Worm (Caenorhabditis elegans) whole organism, L4 larva: ENCODE results near the gene C45B11.2.
A peak's percentile ranks its signal among the peaks of the same experiment; 100 is the strongest.

Source experiments
- F26F4.8 ChIP-seq: fragments of 200-800 bp; sonication (Bioruptor generic); conservative IDR thresholded peaks from 2 replicates; pipeline ENCODE4 v1.3.6; 2022; ENCODE audit warnings: missing genetic modification characterization, missing compliant biosample characterization
- F37D6.2 ChIP-seq: sonication (generic microtip); optimal IDR thresholded peaks from 2 replicates; lab custom pipeline; 2016; ENCODE audit warnings: mild to moderate bottlenecking, missing genetic modification characterization, missing compliant biosample characterization
- F44E2.7 ChIP-seq: fragments of 200-800 bp; sonication (Bioruptor generic); IDR thresholded peaks from 2 replicates; pipeline ENCODE4 v2.1.2; 2022; ENCODE audit warnings: missing genetic modification characterization, missing compliant biosample characterization
- F49E8.2 ChIP-seq: sonication (generic microtip); optimal IDR thresholded peaks from 2 replicates; lab custom pipeline; 2016; ENCODE audit warnings: missing compliant biosample characterization, mild to moderate bottlenecking, missing genetic modification characterization, borderline replicate concordance
- R02D3.7 ChIP-seq: fragments of 150-350 bp; sonication (generic microtip); optimal IDR thresholded peaks from 3 replicates; lab custom pipeline; 2014; ENCODE audit warnings: missing biosample characterization, missing genetic modification characterization
- Y5F2A.4 ChIP-seq: fragments of 200-800 bp; sonication (Bioruptor generic); optimal IDR thresholded peaks from 2 replicates; lab custom pipeline; 2018; ENCODE audit warnings: mild to moderate bottlenecking, missing genetic modification characterization, missing compliant biosample characterization
- Y75B8A.6 ChIP-seq: fragments of 200-800 bp; sonication (Bioruptor generic); IDR thresholded peaks from 2 replicates; pipeline ENCODE4 v1.3.6; 2022; ENCODE audit warnings: missing genetic modification reagents, missing genetic modification characterization, missing compliant biosample characterization
- ZK546.5 ChIP-seq, 2 experiments: sonication (generic microtip); optimal IDR thresholded peaks; 2 replicates each; lab custom pipeline; 2017; ENCODE audit warnings: missing biosample characterization in 2 of 2, missing genetic modification characterization in 2 of 2
- ceh-28 ChIP-seq: fragments of 150-350 bp; optimal IDR thresholded peaks from 2 replicates; lab custom pipeline; 2014; ENCODE audit warnings: missing biosample characterization, missing genetic modification reagents, missing genetic modification characterization
- ceh-32 ChIP-seq: sonication (generic microtip); optimal IDR thresholded peaks from 2 replicates; lab custom pipeline; 2016; ENCODE audit warnings: mild to moderate bottlenecking, missing genetic modification characterization, missing compliant biosample characterization; ENCODE audit not compliant: poor library complexity
- ces-1 ChIP-seq: fragments of 150-350 bp; sonication (generic microtip); optimal IDR thresholded peaks from 4 replicates; lab custom pipeline; 2014; ENCODE audit warnings: missing biosample characterization, missing genetic modification reagents, missing genetic modification characterization
- ctbp-1 ChIP-seq: fragments of 200-800 bp; sonication (Bioruptor generic); IDR thresholded peaks from 2 replicates; pipeline ENCODE4 v1.3.6; 2022; ENCODE audit warnings: missing genetic modification reagents, missing genetic modification characterization, missing compliant biosample characterization
- dmd-6 ChIP-seq: fragments of 200-800 bp; sonication (Bioruptor generic); IDR thresholded peaks from 2 replicates; pipeline ENCODE4 v1.3.6; 2022; ENCODE audit warnings: missing genetic modification reagents, missing genetic modification characterization, missing compliant biosample characterization
- duxl-1 ChIP-seq: sonication (generic microtip); optimal IDR thresholded peaks from 2 replicates; lab custom pipeline; 2016; ENCODE audit warnings: mild to moderate bottlenecking, missing genetic modification characterization, moderate library complexity, missing compliant biosample characterization; ENCODE audit not compliant: poor library complexity
- dve-1 ChIP-seq: sonication (generic microtip); optimal IDR thresholded peaks from 2 replicates; lab custom pipeline; 2017; ENCODE audit warnings: antibody characterized with exemption, mild to moderate bottlenecking, missing genetic modification characterization, missing compliant biosample characterization; ENCODE audit not compliant: insufficient read depth
- egl-27 ChIP-seq: sonication (generic microtip); optimal IDR thresholded peaks from 3 replicates; lab custom pipeline; 2017; ENCODE audit warnings: missing biosample characterization, missing genetic modification reagents, missing genetic modification characterization
- fos-1 ChIP-seq: fragments of 150-350 bp; optimal IDR thresholded peaks from 2 replicates; lab custom pipeline; 2014; ENCODE audit warnings: missing biosample characterization, missing genetic modification characterization
- hif-1 ChIP-seq, 2 experiments: sonication (generic microtip); optimal IDR thresholded peaks; 2 replicates each; lab custom pipeline; 2016 to 2017; ENCODE audit warnings: missing compliant biosample characterization in 2 of 2, missing genetic modification characterization in 2 of 2, missing genetic modification reagents in 2 of 2, missing genotype in 2 of 2, mild to moderate bottlenecking in 1 of 2
- hlh-11 ChIP-seq: fragments of 200-800 bp; sonication (Bioruptor generic); optimal IDR thresholded peaks from 2 replicates; lab custom pipeline; 2018; ENCODE audit warnings: mild to moderate bottlenecking, missing genetic modification characterization, missing compliant biosample characterization
- hlh-30 ChIP-seq: sonication (generic microtip); optimal IDR thresholded peaks from 2 replicates; lab custom pipeline; 2017; ENCODE audit warnings: antibody characterized with exemption, mild to moderate bottlenecking, missing genetic modification characterization, missing compliant biosample characterization; ENCODE audit not compliant: insufficient read depth
- lin-15B ChIP-seq: fragments of 150-350 bp; sonication (generic microtip); optimal IDR thresholded peaks from 3 replicates; lab custom pipeline; 2014; ENCODE audit warnings: missing biosample characterization, missing genetic modification characterization
- lin-38 ChIP-seq: fragments of 200-800 bp; sonication (Bioruptor generic); IDR thresholded peaks from 2 replicates; pipeline ENCODE4 v1.3.6; 2022; ENCODE audit warnings: missing genetic modification reagents, missing genetic modification characterization, missing compliant biosample characterization
- mdl-1 ChIP-seq, 2 experiments: fragments of 150-350 bp in 1 of 2; sonication (generic microtip) in 1 of 2; optimal IDR thresholded peaks; 2 replicates each; lab custom pipeline; 2014 to 2017; ENCODE audit warnings: missing biosample characterization in 2 of 2, missing genetic modification characterization in 2 of 2
- mdt-29 ChIP-seq: fragments of 200-800 bp; sonication (Bioruptor generic); IDR thresholded peaks from 2 replicates; pipeline ENCODE4 v1.3.6; 2022; ENCODE audit warnings: missing genetic modification reagents, missing genetic modification characterization, missing compliant biosample characterization
- mxl-3 ChIP-seq: fragments of 200-800 bp; sonication (Bioruptor generic); optimal IDR thresholded peaks from 2 replicates; lab custom pipeline; 2018; ENCODE audit warnings: mild to moderate bottlenecking, missing genetic modification characterization, missing compliant biosample characterization
- nhr-102 ChIP-seq: sonication (generic microtip); optimal IDR thresholded peaks from 2 replicates; lab custom pipeline; 2016; ENCODE audit warnings: mild to moderate bottlenecking, missing genetic modification characterization, moderate library complexity, missing compliant biosample characterization
- nhr-11 ChIP-seq: fragments of 150-350 bp; optimal IDR thresholded peaks from 2 replicates; lab custom pipeline; 2014; ENCODE audit warnings: missing biosample characterization, missing genetic modification characterization
- nhr-28 ChIP-seq: fragments of 150-350 bp; optimal IDR thresholded peaks from 2 replicates; lab custom pipeline; 2014; ENCODE audit warnings: missing biosample characterization, missing genetic modification characterization
- nhr-41 ChIP-seq: fragments of 200-800 bp; sonication (Bioruptor generic); IDR thresholded peaks from 2 replicates; pipeline ENCODE4 v1.3.6; 2022; ENCODE audit warnings: missing genetic modification reagents, missing genetic modification characterization, missing compliant biosample characterization
- nhr-77 ChIP-seq: fragments of 150-350 bp; optimal IDR thresholded peaks from 2 replicates; lab custom pipeline; 2014; ENCODE audit warnings: missing biosample characterization, missing genetic modification characterization
- pqm-1 ChIP-seq: sonication (generic microtip); optimal IDR thresholded peaks from 2 replicates; lab custom pipeline; 2017; ENCODE audit warnings: missing biosample characterization, missing genetic modification characterization
- snpc-4 ChIP-seq: fragments of 150-350 bp; optimal IDR thresholded peaks from 2 replicates; lab custom pipeline; 2014; ENCODE audit warnings: missing biosample characterization, missing genetic modification characterization
- unc-130 ChIP-seq: sonication (generic microtip); optimal IDR thresholded peaks from 2 replicates; lab custom pipeline; 2016; ENCODE audit warnings: missing genetic modification reagents, missing genetic modification characterization, missing compliant biosample characterization
- unc-39 ChIP-seq: sonication (generic microtip); optimal IDR thresholded peaks from 2 replicates; lab custom pipeline; 2017; ENCODE audit warnings: missing biosample characterization, missing genetic modification characterization
- unc-62 ChIP-seq, 3 experiments: fragments of 150-350 bp in 1 of 3; sonication (generic microtip); optimal IDR thresholded peaks in 2 of 3; peaks in 1 of 3; 1 replicate in 1 of 3; 2 replicates in 2 of 3; lab custom pipeline; 2014 to 2017; ENCODE audit warnings: missing biosample characterization in 3 of 3, missing genetic modification characterization in 3 of 3, missing genetic modification reagents in 3 of 3, missing genotype in 1 of 3

C45B11.2 gene

ce11 chrV:11040473-11040872 lies 2.0 kb upstream of the C45B11.2 start, which contains the start of gene C45B11.8:
Gene C45B11.8 (plus strand): TSS chrV:11040773.
- no peak for TF ChIP-seq ZK546.5 (tag; optimal IDR thresholded peaks at IDR 0.05; lab: Kevin White, UChicago)
- no peak for TF ChIP-seq dmd-6 (GFP tag; lab: Robert Waterston, UW)
- no peak for TF ChIP-seq unc-62 (GFP tag; optimal IDR thresholded peaks at IDR 0.05 in 1 of 2; lab: Kevin White, UChicago)
- TF ChIP-seq unc-62 (tag; optimal IDR thresholded peaks at IDR 0.05; lab: Kevin White, UChicago) = no peak
- TF ChIP-seq mdt-29 (GFP tag; lab: Robert Waterston, UW) = no peak

- TF ChIP-seq F49E8.2 (tag; lab: Kevin White, UChicago) = no peak
- TF ChIP-seq ZK546.5 (tag; optimal IDR thresholded peaks at IDR 0.05; lab: Kevin White, UChicago) = no peak
- TF ChIP-seq Y5F2A.4 (GFP tag; lab: Kevin White, UChicago) = no peak
- no peak for TF ChIP-seq R02D3.7 (tag; lab: Kevin White, UChicago)
- TF ChIP-seq unc-62 (GFP tag; optimal IDR thresholded peaks at IDR 0.05 in 1 of 2; lab: Kevin White, UChicago) = no peak
- TF ChIP-seq unc-62 (tag; optimal IDR thresholded peaks at IDR 0.05; lab: Kevin White, UChicago) = no peak
- no peak for TF ChIP-seq Y75B8A.6 (GFP tag; lab: Robert Waterston, UW)
- TF ChIP-seq unc-130 (GFP tag; lab: Kevin White, UChicago) = no peak
- TF ChIP-seq hif-1 (tag; optimal IDR thresholded peaks at IDR 0.05; lab: Kevin White, UChicago) = no peak
- TF ChIP-seq ctbp-1 (GFP tag; lab: Robert Waterston, UW) = no peak
- no peak for TF ChIP-seq mxl-3 (GFP tag; lab: Kevin White, UChicago)
- TF ChIP-seq lin-38 (GFP tag; lab: Robert Waterston, UW) = no peak
Observed at ce11 chrV:11041499-11041898, 1.0 kb upstream of the C45B11.2 start, which contains the start of gene C45B11.5. Gene C45B11.5 (plus strand): TSS chrV:11041799.

ce11 chrV:11043767-11044166 lies 1.3 kb downstream of the C45B11.2 start, which contains the start of gene C45B11.6:
Gene C45B11.6 (plus strand): TSS chrV:11044067.
- TF ChIP-seq egl-27 (tag; lab: Kevin White, UChicago) = no peak

- TF ChIP-seq ceh-28 (tag; lab: Kevin White, UChicago) (no peak), pqm-1 (tag; lab: Kevin White, UChicago) (peak; percentile 42), fos-1 (tag; lab: Kevin White, UChicago) (no peak), mdl-1 (tag; optimal IDR thresholded peaks at IDR 0.05; lab: Kevin White, UChicago) (peak in 1 of 2 experiments; percentile 53), hlh-30 (peak; percentile 23), nhr-102 (tag; lab: Kevin White, UChicago) (no peak), nhr-77 (tag; lab: Kevin White, UChicago) (peak; percentile 67), nhr-28 (peak; percentile 96), unc-62 (GFP tag; optimal IDR thresholded peaks at IDR 0.05 in 1 of 2; lab: Kevin White, UChicago) (peak in 1 of 2 experiments; percentile 66), unc-62 (tag; optimal IDR thresholded peaks at IDR 0.05; lab: Kevin White, UChicago) (no peak), duxl-1 (no peak), nhr-41 (GFP tag; lab: Robert Waterston, UW) (no peak), F44E2.7 (GFP tag; lab: Robert Waterston, UW) (no peak), F26F4.8 (GFP tag; lab: Robert Waterston, UW) (no peak), hlh-11 (tag; lab: Kevin White, UChicago) (peak; percentile 11), F37D6.2 (tag; lab: Kevin White, UChicago) (no peak), ces-1 (GFP tag; lab: Kevin White, UChicago) (no peak), dve-1 (tag; lab: Kevin White, UChicago) (peak; percentile 9), unc-39 (no peak), dmd-6 (GFP tag; lab: Robert Waterston, UW) (peak; percentile 46)
Observed at ce11 chrV:11046730-11047129, 4.2 kb downstream of the C45B11.2 start, which contains the start of gene dhs-18. Gene dhs-18 (minus strand): TSS chrV:11046833.

ce11 chrV:11048678-11049077 lies 6.2 kb downstream of the C45B11.2 start, which contains the start of gene srh-74:
Gene srh-74 (minus strand): TSS chrV:11048778.
- no peak for TF ChIP-seq unc-39
- no peak for TF ChIP-seq R02D3.7 (tag; lab: Kevin White, UChicago)
- TF ChIP-seq ceh-32 (tag; lab: Kevin White, UChicago) = no peak
- TF ChIP-seq nhr-11 = no peak
- TF ChIP-seq lin-15B (tag; lab: Kevin White, UChicago) = no peak
- TF ChIP-seq dmd-6 (GFP tag; lab: Robert Waterston, UW) = no peak
- no peak for TF ChIP-seq mdt-29 (GFP tag; lab: Robert Waterston, UW)
- no peak for TF ChIP-seq snpc-4 (tag; lab: Kevin White, UChicago)
